Fruit fly (Drosophila melanogaster) whole organism, wandering third instar larva: Measurements from ENCODE around the gene CG43799.

ENCODE experiments used
- Hr78 ChIP-seq: fragments of >200 bp; optimal IDR thresholded peaks from 2 replicates; lab custom pipeline; 2017; ENCODE audit warnings: missing biosample characterization, missing genetic modification characterization
- br ChIP-seq: fragments of 200-800 bp; sonication (Bioruptor generic); optimal IDR thresholded peaks from 2 replicates; lab custom pipeline; 2016; ENCODE audit warnings: missing biosample characterization, missing genetic modification characterization
- fru ChIP-seq: fragments of 200-800 bp; sonication (Bioruptor generic); optimal IDR thresholded peaks from 3 replicates; lab custom pipeline; 2016; ENCODE audit warnings: missing biosample characterization, mild to moderate bottlenecking, missing genetic modification characterization
- woc ChIP-seq: sonication (Bioruptor generic); optimal IDR thresholded peaks from 2 replicates; lab custom pipeline; 2016; ENCODE audit warnings: missing biosample characterization, mild to moderate bottlenecking, missing genetic modification characterization

- TF ChIP-seq woc (GFP tag; lab: Kevin White, UChicago) (no peak), br (GFP tag; lab: Kevin White, UChicago) (no peak), fru (GFP tag; lab: Kevin White, UChicago) (no peak), Hr78 (GFP tag; lab: Kevin White, UChicago) (no peak)
Measured at dm6 chr2L:7272452-7272851, 44.9 kb downstream of the CG43799 start.
